Worm (Caenorhabditis elegans) whole organism, L1 larva: ENCODE results near the gene C39B10.7.

Experiments used
- C04F5.9 ChIP-seq: sonication (generic microtip); optimal IDR thresholded peaks from 2 replicates; lab custom pipeline; 2016; ENCODE audit warnings: missing genetic modification characterization, missing compliant biosample characterization
- dpl-1 ChIP-seq, 3 experiments: fragments of 150-350 bp in 2 of 3; sonication (generic microtip) in 1 of 3; optimal IDR thresholded peaks; 2 replicates each; lab custom pipeline; 2014 to 2017; ENCODE audit warnings: missing biosample characterization in 3 of 3, missing genetic modification characterization in 3 of 3, missing genetic modification reagents in 3 of 3
- egl-13 ChIP-seq: sonication (generic microtip); optimal IDR thresholded peaks from 2 replicates; lab custom pipeline; 2016; ENCODE audit warnings: missing genotype, missing genetic modification reagents, missing genetic modification characterization, missing compliant biosample characterization
- egl-27 ChIP-seq, 2 experiments: fragments of 150-350 bp in 1 of 2; sonication (generic microtip); optimal IDR thresholded peaks; 3 replicates each; lab custom pipeline; 2017 to 2018; ENCODE audit warnings: missing biosample characterization in 2 of 2, missing genetic modification characterization in 2 of 2, missing genetic modification reagents in 2 of 2
- ets-5 ChIP-seq: fragments of 200-800 bp; sonication (Bioruptor generic); IDR thresholded peaks from 2 replicates; pipeline ENCODE4 v1.3.6; 2022; ENCODE audit warnings: missing genetic modification characterization, missing compliant biosample characterization
- mdl-1 ChIP-seq, 2 experiments: fragments of 150-350 bp; optimal IDR thresholded peaks; 2 replicates each; lab custom pipeline; 2014 to 2017; ENCODE audit warnings: missing biosample characterization in 2 of 2, missing genetic modification characterization in 2 of 2, inconsistent platforms in 1 of 2
- ztf-4 ChIP-seq: fragments of 150-350 bp; optimal IDR thresholded peaks from 2 replicates; lab custom pipeline; 2014; ENCODE audit warnings: missing biosample characterization, missing genetic modification characterization

- TF ChIP-seq egl-27 (tag; optimal IDR thresholded peaks at IDR 0.05; lab: Kevin White, UChicago) (no peak), C04F5.9 (tag; lab: Kevin White, UChicago) (no peak), ets-5 (GFP tag; lab: Robert Waterston, UW) (no peak), egl-13 (tag; lab: Kevin White, UChicago) (no peak), ztf-4 (tag; lab: Kevin White, UChicago) (no peak), dpl-1 (GFP tag; optimal IDR thresholded peaks at IDR 0.05; lab: Kevin White, UChicago) (no peak), mdl-1 (tag; optimal IDR thresholded peaks at IDR 0.05; lab: Kevin White, UChicago) (no peak)
Observed at ce11 chrX:10479108-10479738, 2.5 kb downstream of the C39B10.7 start.
